Fruit fly (Drosophila melanogaster): ENCODE results near the gene B4.

B4 gene

DNA sequence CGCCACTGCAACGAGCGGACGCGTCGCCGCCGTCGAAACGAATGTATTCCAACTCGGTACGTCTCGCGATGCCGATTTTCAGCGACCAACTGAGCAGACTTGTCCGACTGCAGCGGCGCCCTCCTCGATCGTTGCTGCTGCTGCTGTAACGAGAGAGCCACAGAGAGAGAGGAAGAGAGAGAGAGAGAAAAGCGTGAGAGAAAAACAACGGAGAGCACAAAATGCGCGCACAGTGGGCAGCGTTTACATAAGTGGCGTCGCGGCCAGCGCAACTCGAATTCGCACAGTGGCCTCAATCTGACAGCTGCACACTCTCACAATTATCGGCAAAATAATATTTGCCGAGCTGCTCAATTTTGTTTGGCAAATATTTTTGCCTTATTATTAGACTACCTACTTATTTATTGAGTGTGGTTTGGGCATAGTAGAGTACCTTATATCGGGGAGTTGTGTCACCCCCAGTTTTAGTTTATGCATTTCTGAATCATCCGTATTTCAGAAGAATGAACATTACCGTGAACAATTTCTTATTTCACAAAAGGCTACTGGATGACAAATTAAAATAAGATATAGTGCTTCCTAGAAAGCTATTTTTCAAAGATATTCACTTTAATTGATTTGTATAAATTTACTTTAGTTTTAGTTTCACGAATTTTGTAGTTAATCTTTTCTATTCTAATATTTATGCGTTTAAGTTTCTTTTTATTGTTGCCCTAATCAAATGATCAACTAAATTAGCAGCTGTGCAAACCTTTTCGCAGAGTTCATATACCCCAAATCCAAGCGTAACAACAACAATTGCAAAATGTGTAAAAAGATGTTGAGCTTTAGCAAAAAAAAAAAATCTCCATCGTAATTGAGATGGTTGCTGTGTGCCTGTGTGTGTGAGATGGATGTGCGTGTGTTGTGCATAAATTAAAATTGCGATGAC lies 35.5 kb downstream of the B4 start:
- peak; percentile 35 for TF ChIP-seq CG17568 (GFP tag; optimal IDR thresholded peaks at IDR 0.05)
- 0 out of 2 replicates have a peak, but pooled peaks have one; percentile 24 for TF ChIP-seq GATAe (GFP tag; conservative IDR thresholded peaks at IDR 0.05)
- peak; percentile 50 for TF ChIP-seq CG31224 (GFP tag; IDR thresholded peaks at IDR 0.05)
- TF ChIP-seq sens-2 (GFP tag; IDR thresholded peaks at IDR 0.05), result no peak
- peak; percentile 22 for TF ChIP-seq Sry-δ (GFP tag; optimal IDR thresholded peaks at IDR 0.05)
- peak; percentile 97 for TF ChIP-seq CG10274 (GFP tag; optimal IDR thresholded peaks at IDR 0.05)
- peak; percentile 12 for TF ChIP-seq CG34376 (GFP tag; optimal IDR thresholded peaks at IDR 0.05)
- peak; percentile 86 for TF ChIP-seq CG11456 (GFP tag; IDR thresholded peaks at IDR 0.05)
- peak; percentile 57 for TF ChIP-seq HLH3B (GFP tag; IDR thresholded peaks at IDR 0.05)
- peak; percentile 43 for TF ChIP-seq Ssrp (tag; optimal IDR thresholded peaks at IDR 0.05)
- 0 out of 2 replicates have a peak, but pooled peaks have one; percentile 20 for TF ChIP-seq CG10959 (GFP tag; IDR thresholded peaks at IDR 0.05)
- no peak for TF ChIP-seq CG43689 (GFP tag; IDR thresholded peaks at IDR 0.05)
- TF ChIP-seq CG7963 (GFP tag; IDR thresholded peaks at IDR 0.05; ENCODE audit: partially characterized antibody), result no peak
- TF ChIP-seq croc (GFP tag; conservative IDR thresholded peaks at IDR 0.05), result 0 out of 3 replicates have a peak, but pooled peaks have one; percentile 19
- TF ChIP-seq H2.0 (GFP tag; IDR thresholded peaks at IDR 0.05), result peak; percentile 51; the same call in 1 of the 2 replicates
- peak; percentile 2 for TF ChIP-seq CG17802 (tag; optimal IDR thresholded peaks at IDR 0.05)
- peak; percentile 37 for TF ChIP-seq kni (GFP tag; optimal IDR thresholded peaks at IDR 0.05)
- TF ChIP-seq CG8924 (tag; optimal IDR thresholded peaks at IDR 0.05), result peak; percentile 25
- TF ChIP-seq B-H1 (GFP tag; IDR thresholded peaks at IDR 0.05), result peak; percentile 42; the same call in 1 of the 3 replicates
- TF ChIP-seq NC2β (GFP tag; optimal IDR thresholded peaks at IDR 0.05), result peak; percentile 32
- peak; percentile 35 for TF ChIP-seq MTF-1 (GFP tag; optimal IDR thresholded peaks at IDR 0.05; ENCODE audit: borderline replicate concordance)
- TF ChIP-seq ara (GFP tag; IDR thresholded peaks at IDR 0.05), result peak; percentile 48; the same call in 1 of the 2 replicates
- TF ChIP-seq CG12236 (GFP tag; optimal IDR thresholded peaks at IDR 0.05), result peak; percentile 2
- TF ChIP-seq Stat92E (GFP tag; optimal IDR thresholded peaks at IDR 0.05), result peak in 1 of 3 experiments; percentile 26
- TF ChIP-seq Pdp1 (GFP tag; optimal IDR thresholded peaks at IDR 0.05), result peak; percentile 66 to 96
- TF ChIP-seq CG14441 (GFP tag; IDR thresholded peaks at IDR 0.05), result peak; percentile 80
- TF ChIP-seq CG10267 (tag; optimal IDR thresholded peaks at IDR 0.05), result peak; percentile 18
- peak; percentile 27; the same call in 1 of the 2 replicates for TF ChIP-seq CG4404 (GFP tag; IDR thresholded peaks at IDR 0.05)
- TF ChIP-seq CG12071 (GFP tag; optimal IDR thresholded peaks at IDR 0.05), result peak; percentile 38
- TF ChIP-seq stc (GFP tag; IDR thresholded peaks at IDR 0.05), result peak; percentile 70
- peak; percentile 28 for TF ChIP-seq CG6683 (GFP tag; optimal IDR thresholded peaks at IDR 0.05)
- peak; percentile 56; the same call in 1 of the 2 replicates for TF ChIP-seq ranshi (GFP tag; IDR thresholded peaks at IDR 0.05)
- peak; percentile 39; the same call in 2 of the 3 replicates for TF ChIP-seq CG34224 (GFP tag; IDR thresholded peaks at IDR 0.05; ENCODE audit: partially characterized antibody)
- TF ChIP-seq gsb (GFP tag; IDR thresholded peaks at IDR 0.05), result peak; percentile 42
- TF ChIP-seq dpn (GFP tag; optimal IDR thresholded peaks at IDR 0.05), result peak; percentile 69 to 73
- peak; percentile 46; the same call in 1 of the 2 replicates for TF ChIP-seq danr (GFP tag; IDR thresholded peaks at IDR 0.05)
- TF ChIP-seq CG1024 (GFP tag; IDR thresholded peaks at IDR 0.05), result peak; percentile 47; the same call in 1 of the 2 replicates
- no peak for TF ChIP-seq Hr39 (optimal IDR thresholded peaks at IDR 0.05)
- TF ChIP-seq HmgD (GFP tag; optimal IDR thresholded peaks at IDR 0.05), result peak; percentile 34
- no peak for TF ChIP-seq tap (tag; optimal IDR thresholded peaks at IDR 0.05)
- no peak for TF ChIP-seq Lim3 (GFP tag; IDR thresholded peaks at IDR 0.05)
- TF ChIP-seq Gug (GFP tag; IDR thresholded peaks at IDR 0.05), result peak; percentile 82; the same call in 2 of the 4 replicates
- peak; percentile 55; the same call in 1 of the 2 replicates for TF ChIP-seq CG17328 (GFP tag; IDR thresholded peaks at IDR 0.05)
- TF ChIP-seq CG3726 (GFP tag; IDR thresholded peaks at IDR 0.05), result peak; percentile 70; the same call in 2 of the 3 replicates
- TF ChIP-seq CG9817 (tag; optimal IDR thresholded peaks at IDR 0.05), result peak; percentile 5
- TF ChIP-seq CG14667 (GFP tag; IDR thresholded peaks at IDR 0.05), result peak; percentile 49
- peak; percentile 63; the same call in 2 of the 3 replicates for TF ChIP-seq otp (GFP tag; IDR thresholded peaks at IDR 0.05)
- TF ChIP-seq CG13624 (GFP tag; optimal IDR thresholded peaks at IDR 0.05), result peak; percentile 62

All from whole organism, embryonic.